Worm (Caenorhabditis elegans) whole organism, late embryonic: ENCODE data around the gene agt-2.
A peak's percentile ranks its signal among the peaks of the same experiment; 100 is the strongest.

ENCODE experiments used
- F13H6.1 ChIP-seq: sonication (generic microtip); optimal IDR thresholded peaks from 2 replicates; lab custom pipeline; 2016; ENCODE audit warnings: missing genetic modification characterization, missing compliant biosample characterization
- ama-1 ChIP-seq: fragments of 150-350 bp; optimal IDR thresholded peaks from 2 replicates; lab custom pipeline; 2014
- ceh-30 ChIP-seq: fragments of 150-350 bp; optimal IDR thresholded peaks from 2 replicates; lab custom pipeline; 2014; ENCODE audit warnings: missing biosample characterization, missing genetic modification characterization
- dmd-4 ChIP-seq: sonication (generic microtip); optimal IDR thresholded peaks from 2 replicates; lab custom pipeline; 2016; ENCODE audit warnings: borderline replicate concordance, missing genetic modification characterization, missing compliant biosample characterization
- elt-2 ChIP-seq: sonication (generic microtip); optimal IDR thresholded peaks from 2 replicates; lab custom pipeline; 2016; ENCODE audit warnings: missing genetic modification reagents, missing genetic modification characterization, missing compliant biosample characterization
- hlh-8 ChIP-seq: sonication (generic microtip); optimal IDR thresholded peaks from 2 replicates; lab custom pipeline; 2016; ENCODE audit warnings: missing genotype, missing genetic modification characterization, missing compliant biosample characterization
- nhr-11 ChIP-seq: fragments of 150-350 bp; optimal IDR thresholded peaks from 2 replicates; lab custom pipeline; 2014; ENCODE audit warnings: missing biosample characterization, missing genetic modification characterization
- pax-1 ChIP-seq: fragments of 150-350 bp; optimal IDR thresholded peaks from 2 replicates; lab custom pipeline; 2014; ENCODE audit warnings: missing biosample characterization, missing genetic modification characterization
- pqm-1 ChIP-seq: sonication (generic microtip); optimal IDR thresholded peaks from 2 replicates; lab custom pipeline; 2016; ENCODE audit warnings: missing genetic modification characterization, missing compliant biosample characterization
- sdc-2 ChIP-seq: sonication (generic microtip); optimal IDR thresholded peaks from 2 replicates; lab custom pipeline; 2016; ENCODE audit warnings: missing genotype, missing genetic modification characterization, missing compliant biosample characterization
- sox-4 ChIP-seq: sonication (generic microtip); optimal IDR thresholded peaks from 2 replicates; lab custom pipeline; 2017; ENCODE audit warnings: mild to moderate bottlenecking, missing genetic modification characterization, inconsistent platforms, missing compliant biosample characterization
- ttx-3 ChIP-seq: sonication (generic microtip); optimal IDR thresholded peaks from 2 replicates; lab custom pipeline; 2016; ENCODE audit warnings: missing genetic modification reagents, missing genetic modification characterization, missing compliant biosample characterization
- unc-55 ChIP-seq: sonication (generic microtip); optimal IDR thresholded peaks from 2 replicates; lab custom pipeline; 2017; ENCODE audit warnings: missing biosample characterization, missing genetic modification reagents, missing genetic modification characterization

- no peak for TF ChIP-seq sdc-2 (tag; lab: Kevin White, UChicago)
- TF ChIP-seq elt-2 (tag; lab: Kevin White, UChicago) = peak; percentile 54
- TF ChIP-seq nhr-11 = no peak
- TF ChIP-seq ceh-30 (tag; lab: Kevin White, UChicago) = no peak
- TF ChIP-seq ama-1 (lab: Kevin White, UChicago) = no peak
- no peak for TF ChIP-seq unc-55 (GFP tag; lab: Kevin White, UChicago)
- no peak for TF ChIP-seq dmd-4 (tag; lab: Kevin White, UChicago)
- TF ChIP-seq pax-1 (tag; lab: Kevin White, UChicago) = no peak
- no peak for TF ChIP-seq hlh-8
- no peak for TF ChIP-seq sox-4 (tag; lab: Kevin White, UChicago)
- no peak for TF ChIP-seq F13H6.1
- TF ChIP-seq pqm-1 (tag; lab: Kevin White, UChicago) = no peak
- no peak for TF ChIP-seq ttx-3 (tag; lab: Kevin White, UChicago)
These were observed 39.8 kb downstream of the agt-2 start for ce11 chrII:5333729-5334255.
